Fruit fly (Drosophila melanogaster): ENCODE measurements around the gene CG3847.

DNA sequence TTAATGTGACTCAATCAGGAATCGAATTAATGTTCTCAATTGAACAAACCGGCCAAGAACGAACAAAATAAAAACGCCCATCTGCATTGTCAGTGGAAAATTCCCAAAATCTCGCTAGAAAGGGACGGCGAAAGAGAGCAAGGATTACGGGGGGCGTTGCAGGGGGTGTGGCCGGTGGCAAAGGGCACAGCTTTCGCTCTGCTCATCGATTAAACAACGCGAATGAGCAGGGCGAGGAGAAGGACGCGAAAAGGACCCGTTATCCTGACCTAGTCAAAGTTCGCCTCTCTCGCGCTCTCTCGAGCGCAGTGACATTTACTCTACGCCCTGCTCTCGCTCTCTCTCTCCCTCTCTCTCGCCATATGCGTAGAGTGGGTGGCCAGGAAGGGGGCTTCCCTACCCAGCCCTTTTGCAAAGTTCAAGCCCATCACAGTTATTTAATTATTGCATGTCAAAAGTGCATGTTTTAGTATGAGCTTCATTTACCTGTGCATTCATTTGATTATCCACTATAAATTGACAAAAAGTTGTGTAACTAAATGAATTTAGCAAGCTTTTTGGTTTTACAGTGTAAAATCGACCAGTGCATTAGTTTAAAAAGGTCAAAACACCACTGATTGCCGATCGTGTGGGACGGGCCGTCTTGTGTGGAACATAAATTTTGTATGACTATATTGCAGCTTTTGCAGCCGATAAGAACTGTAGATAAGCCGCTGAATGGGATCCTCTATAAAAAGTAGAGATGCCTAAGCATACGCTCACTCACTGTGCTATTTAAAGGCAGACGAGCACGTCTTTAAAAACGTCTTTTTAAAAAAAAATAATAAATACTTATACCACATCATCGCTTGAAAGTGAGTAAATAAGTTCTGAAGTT is 7.9 kb upstream of the CG3847 start:
- TF ChIP-seq CTCF (optimal IDR thresholded peaks at IDR 0.05), result no peak
- TF ChIP-seq CG8478 (optimal IDR thresholded peaks at IDR 0.05), result no peak

All from S2 (cell line).